Fruit fly (Drosophila melanogaster): ENCODE data around the gene Tl.

Gene Tl

DNA sequence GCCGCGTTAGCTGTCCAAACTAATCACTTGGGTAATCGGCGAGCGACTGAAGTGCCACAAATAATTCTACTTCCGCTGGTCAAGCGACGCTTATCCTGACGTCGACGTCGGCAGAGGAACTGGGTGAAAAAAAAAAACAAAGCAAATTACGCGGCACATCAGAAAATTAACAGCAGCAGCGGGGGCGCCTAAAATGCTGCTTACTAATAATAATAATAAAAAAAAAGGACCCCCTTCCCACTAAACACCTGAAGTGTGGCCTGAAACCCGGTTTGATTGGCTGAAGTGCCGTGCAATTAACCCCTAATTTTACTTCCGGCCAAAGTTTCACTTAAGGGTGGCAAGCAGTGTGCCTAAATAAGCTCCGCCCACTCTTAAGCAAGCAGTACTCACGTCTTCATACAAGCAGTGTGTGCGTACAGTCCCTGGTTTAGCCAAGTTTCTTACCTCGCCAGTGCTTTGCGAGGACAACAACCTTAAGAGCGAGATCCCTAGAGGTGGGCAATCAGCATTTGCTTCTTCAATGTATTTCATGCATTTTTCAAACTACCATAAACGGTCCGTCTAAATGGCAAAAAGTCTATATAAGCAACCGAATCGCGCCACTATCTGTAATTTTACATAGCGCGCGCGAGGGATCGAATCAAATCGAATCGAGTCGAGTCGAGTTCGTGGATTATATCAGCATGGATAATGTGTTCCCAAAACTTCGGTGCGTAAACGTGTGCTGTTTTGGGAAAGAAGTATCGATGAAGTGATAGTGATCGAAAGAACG is 82.5 kb downstream of the Tl start, which contains the start of the genes ro and T48 (continued):
- TF ChIP-seq Nf-YB (GFP tag; optimal IDR thresholded peaks at IDR 0.05) (peak; percentile 94), MESR4 (GFP tag; optimal IDR thresholded peaks at IDR 0.05) (peak; percentile 34), cad (GFP tag; optimal IDR thresholded peaks at IDR 0.05) (no peak), wor (GFP tag; IDR thresholded peaks at IDR 0.05) (no peak), CG12659 (GFP tag; optimal IDR thresholded peaks at IDR 0.05) (peak; percentile 75), Drgx (GFP tag; IDR thresholded peaks at IDR 0.05) (no peak), Tbp (GFP tag; optimal IDR thresholded peaks at IDR 0.05) (no peak), shn (GFP tag; optimal IDR thresholded peaks at IDR 0.05) (peak; percentile 66), HLH4C (GFP tag; IDR thresholded peaks at IDR 0.05; ENCODE audit: partially characterized antibody) (peak; percentile 61; the same call in 1 of the 3 replicates), zen (tag; optimal IDR thresholded peaks at IDR 0.05) (peak; percentile 74), CG10654 (GFP tag; optimal IDR thresholded peaks at IDR 0.05) (peak; percentile 37), lbe (GFP tag; optimal IDR thresholded peaks at IDR 0.05) (no peak), B-H2 (GFP tag; optimal IDR thresholded peaks at IDR 0.05) (peak; percentile 52), CG9932 (GFP tag; IDR thresholded peaks at IDR 0.05) (peak; percentile 73), rib (GFP tag; IDR thresholded peaks at IDR 0.05) (no peak), CG3847 (GFP tag; IDR thresholded peaks at IDR 0.05) (peak; percentile 69), eve (GFP tag; optimal IDR thresholded peaks at IDR 0.05) (no peak), pros (GFP tag; optimal IDR thresholded peaks at IDR 0.05) (no peak), CG12769 (tag; optimal IDR thresholded peaks at IDR 0.05) (peak; percentile 81), sens (GFP tag) (peak; percentile 87), stc (GFP tag; IDR thresholded peaks at IDR 0.05) (no peak), stwl (tag; optimal IDR thresholded peaks at IDR 0.05) (peak; percentile 75), Mes4 (GFP tag; optimal IDR thresholded peaks at IDR 0.05) (peak; percentile 64), bigmax (GFP tag; optimal IDR thresholded peaks at IDR 0.05) (peak; percentile 34), CG11398 (GFP tag; optimal IDR thresholded peaks at IDR 0.05) (no peak), wdn (GFP tag; IDR thresholded peaks at IDR 0.05) (no peak), grn (GFP tag; optimal IDR thresholded peaks at IDR 0.05) (peak; percentile 69), chinmo (GFP tag; IDR thresholded peaks at IDR 0.05; ENCODE audit: partially characterized antibody) (peak; percentile 91; the same call in 3 of the 4 replicates), ab (GFP tag; optimal IDR thresholded peaks at IDR 0.05) (no peak), CG17568 (GFP tag; optimal IDR thresholded peaks at IDR 0.05) (no peak), pzg (GFP tag; optimal IDR thresholded peaks at IDR 0.05) (peak; percentile 99), hkb (optimal IDR thresholded peaks at IDR 0.05) (peak; percentile 85), hkb (GFP tag; IDR thresholded peaks at IDR 0.05) (no peak; the same call in 1 of the 2 replicates), Bteb2 (GFP tag; optimal IDR thresholded peaks at IDR 0.05) (peak; percentile 36), CG3065 (GFP tag; optimal IDR thresholded peaks at IDR 0.05) (peak; percentile 98), crp (GFP tag; optimal IDR thresholded peaks at IDR 0.05) (peak in 1 of 2 experiments; percentile 19), vnd (GFP tag; IDR thresholded peaks at IDR 0.05; ENCODE audit: partially characterized antibody) (0 out of 3 replicates have a peak, but pooled peaks have one; percentile 19), dm (GFP tag; optimal IDR thresholded peaks at IDR 0.05) (peak; percentile 74), CG7786 (GFP tag; optimal IDR thresholded peaks at IDR 0.05) (peak; percentile 47), tap (tag; optimal IDR thresholded peaks at IDR 0.05) (no peak), CG34422 (GFP tag; IDR thresholded peaks at IDR 0.05) (peak; percentile 46; the same call in 1 of the 3 replicates), CG8765 (GFP tag; IDR thresholded peaks at IDR 0.05) (no peak), mam (GFP tag; optimal IDR thresholded peaks at IDR 0.05) (peak; percentile 65), CG15073 (GFP tag; optimal IDR thresholded peaks at IDR 0.05) (no peak), chm (GFP tag; IDR thresholded peaks at IDR 0.05) (peak; percentile 81), zfh1 (GFP tag; IDR thresholded peaks at IDR 0.05) (peak; percentile 53; the same call in 1 of the 3 replicates), CG10959 (GFP tag; IDR thresholded peaks at IDR 0.05) (no peak), Poxn (GFP tag; IDR thresholded peaks at IDR 0.05) (no peak), E2f2 (GFP tag; IDR thresholded peaks at IDR 0.05) (peak; percentile 81), CG4282 (GFP tag; optimal IDR thresholded peaks at IDR 0.05) (peak; percentile 84)
